Fruit fly (Drosophila melanogaster): ENCODE measurements around the gene CG31668.

DNA sequence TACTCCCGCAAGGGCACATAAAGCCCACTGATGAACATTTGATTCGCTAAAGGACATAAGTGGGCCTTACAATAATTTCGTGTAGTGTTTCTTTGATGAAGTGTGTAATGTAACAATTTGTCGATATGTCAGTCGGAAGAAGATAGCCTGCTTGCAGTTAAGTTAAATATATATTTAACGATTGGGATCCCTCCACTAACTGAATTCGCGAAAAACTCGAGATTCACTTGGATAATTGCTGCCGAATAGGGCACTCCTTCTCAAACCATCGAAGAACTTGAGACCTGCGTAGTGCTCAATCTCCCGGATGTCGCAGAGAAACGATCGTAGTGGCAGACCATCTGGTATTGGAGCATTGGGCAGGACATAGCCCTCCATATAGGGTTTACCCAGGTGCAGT is 32.2 kb upstream of the CG31668 start, which contains the start of gene Tengl3:
- TF ChIP-seq CG8478 (optimal IDR thresholded peaks at IDR 0.05) (no peak), CTCF (optimal IDR thresholded peaks at IDR 0.05) (no peak)
